Worm (Caenorhabditis elegans) whole organism, mixed stage, embryonic: ENCODE results near the gene F07F6.8.

ENCODE experiments used
- ceh-83 ChIP-seq: fragments of 200-800 bp; sonication (Bioruptor generic); optimal IDR thresholded peaks from 2 replicates; lab custom pipeline; 2018; ENCODE audit warnings: mild to moderate bottlenecking, missing genetic modification characterization, missing compliant biosample characterization
- ces-1 ChIP-seq: fragments of 150-350 bp; optimal IDR thresholded peaks from 2 replicates; lab custom pipeline; 2014; ENCODE audit warnings: missing biosample characterization, missing genetic modification reagents, missing genetic modification characterization
- elt-1 ChIP-seq: sonication (generic microtip); optimal IDR thresholded peaks from 2 replicates; lab custom pipeline; 2017; ENCODE audit warnings: missing genetic modification characterization, mild to moderate bottlenecking, missing compliant biosample characterization, antibody characterized with exemption, moderate library complexity, borderline replicate concordance; ENCODE audit not compliant: insufficient read depth
- elt-3 ChIP-seq: fragments of 150-350 bp; optimal IDR thresholded peaks from 2 replicates; lab custom pipeline; 2014; ENCODE audit warnings: missing biosample characterization, missing genetic modification characterization
- mab-5 ChIP-seq: fragments of 150-350 bp; optimal IDR thresholded peaks from 2 replicates; lab custom pipeline; 2014; ENCODE audit warnings: missing biosample characterization, missing genetic modification characterization
- nhr-12 ChIP-seq: fragments of 150-350 bp; optimal IDR thresholded peaks from 2 replicates; lab custom pipeline; 2014; ENCODE audit warnings: missing biosample characterization, missing genetic modification characterization
- nhr-237 ChIP-seq: fragments of 150-350 bp; optimal IDR thresholded peaks from 2 replicates; lab custom pipeline; 2014; ENCODE audit warnings: missing biosample characterization, missing genetic modification characterization
- nhr-28 ChIP-seq: fragments of 150-350 bp; optimal IDR thresholded peaks from 2 replicates; lab custom pipeline; 2014; ENCODE audit warnings: missing biosample characterization, missing genetic modification characterization
- nhr-76 ChIP-seq: sonication (generic microtip); optimal IDR thresholded peaks from 2 replicates; lab custom pipeline; 2017; ENCODE audit warnings: missing biosample characterization, missing genetic modification characterization
- pha-4 ChIP-seq: fragments of 150-350 bp; optimal IDR thresholded peaks from 2 replicates; lab custom pipeline; 2018; ENCODE audit warnings: missing biosample characterization, missing genetic modification reagents, missing genetic modification characterization
- snpc-4 ChIP-seq: fragments of 150-350 bp; optimal IDR thresholded peaks from 2 replicates; lab custom pipeline; 2014; ENCODE audit warnings: missing biosample characterization, missing genetic modification characterization
- unc-39 ChIP-seq: fragments of 150-350 bp; optimal IDR thresholded peaks from 2 replicates; lab custom pipeline; 2014; ENCODE audit warnings: missing biosample characterization, missing genetic modification characterization
- unc-62 ChIP-seq: fragments of 150-350 bp; optimal IDR thresholded peaks from 2 replicates; lab custom pipeline; 2014; ENCODE audit warnings: missing biosample characterization, missing genetic modification reagents, missing genetic modification characterization

ce11 chrII:5426054-5426453, 521 bp upstream of the F07F6.8 start:
- TF ChIP-seq unc-62 (peak; percentile 39), elt-1 (tag; lab: Kevin White, UChicago) (no peak), nhr-28 (tag; lab: Kevin White, UChicago) (no peak), nhr-12 (no peak), unc-39 (no peak), nhr-237 (no peak), nhr-76 (no peak), snpc-4 (no peak), ces-1 (GFP tag; lab: Kevin White, UChicago) (no peak), pha-4 (tag; lab: Kevin White, UChicago) (peak; percentile 33), mab-5 (tag; lab: Kevin White, UChicago) (no peak), ceh-83 (GFP tag; lab: Kevin White, UChicago) (no peak), elt-3 (tag; lab: Kevin White, UChicago) (no peak)
